Fruit fly (Drosophila melanogaster) whole organism, embryonic: ENCODE results near the gene Vta1.

ENCODE experiments used
- CG10274 ChIP-seq: fragments of 200-800 bp; sonication (Bioruptor generic); optimal IDR thresholded peaks from 3 replicates; lab custom pipeline; 2017; ENCODE audit warnings: missing biosample characterization, mild to moderate bottlenecking, missing genetic modification characterization
- CG11504 ChIP-seq: fragments of 200-800 bp; sonication (Bioruptor generic); optimal IDR thresholded peaks from 3 replicates; lab custom pipeline; 2019; ENCODE audit warnings: missing biosample characterization, mild to moderate bottlenecking, missing genetic modification characterization, moderate library complexity
- btn ChIP-seq: fragments of 200-800 bp; sonication (Bioruptor generic); optimal IDR thresholded peaks from 2 replicates; lab custom pipeline; 2016; ENCODE audit warnings: missing biosample characterization, missing genetic modification characterization
- maf-S ChIP-seq: fragments of 200-800 bp; sonication (Bioruptor generic); optimal IDR thresholded peaks from 2 replicates; lab custom pipeline; 2016; ENCODE audit warnings: missing biosample characterization, missing genetic modification characterization
- shn ChIP-seq: fragments of 200-800 bp; sonication (Bioruptor generic); optimal IDR thresholded peaks from 3 replicates; lab custom pipeline; 2016; ENCODE audit warnings: missing biosample characterization, missing genetic modification characterization

DNA sequence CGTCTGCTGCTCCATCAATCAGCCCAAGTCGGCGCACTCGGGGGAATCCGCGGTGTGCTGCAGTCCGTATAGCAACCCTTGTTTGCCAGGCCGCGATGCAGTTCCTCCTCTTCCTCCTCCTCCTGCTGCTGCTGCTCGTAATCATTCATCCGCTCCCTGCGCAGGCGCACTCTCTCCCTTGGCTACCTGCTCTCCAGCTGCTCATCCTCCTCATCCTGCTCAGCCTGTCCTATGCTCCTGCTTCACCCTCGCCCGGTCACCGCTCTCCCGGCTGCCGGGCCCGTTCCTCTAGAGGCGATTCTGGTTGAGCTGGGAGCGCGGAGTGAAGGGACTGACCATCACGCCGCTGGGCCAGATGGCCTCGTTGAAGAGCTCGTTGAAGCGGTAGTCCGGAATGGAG lies 25.8 kb downstream of the Vta1 start:
- TF ChIP-seq CG11504 (tag; lab: Kevin White, UChicago) (no peak), CG10274 (no peak), shn (GFP tag; lab: Kevin White, UChicago) (no peak), btn (no peak), maf-S (GFP tag; lab: Kevin White, UChicago) (no peak)
